Fruit fly (Drosophila melanogaster) S2 (cell line): ENCODE results near the gene CG6621.
A peak's percentile ranks its signal among the peaks of the same experiment; 100 is the strongest.

Experiments used
- CG8478 ChIP-seq: fragments of >200 bp; optimal IDR thresholded peaks from 2 replicates; lab custom pipeline; 2018
- CTCF ChIP-seq, 2 experiments: fragments of >200 bp; optimal IDR thresholded peaks; 2 replicates each; lab custom pipeline; 2018

CG6621 gene

DNA sequence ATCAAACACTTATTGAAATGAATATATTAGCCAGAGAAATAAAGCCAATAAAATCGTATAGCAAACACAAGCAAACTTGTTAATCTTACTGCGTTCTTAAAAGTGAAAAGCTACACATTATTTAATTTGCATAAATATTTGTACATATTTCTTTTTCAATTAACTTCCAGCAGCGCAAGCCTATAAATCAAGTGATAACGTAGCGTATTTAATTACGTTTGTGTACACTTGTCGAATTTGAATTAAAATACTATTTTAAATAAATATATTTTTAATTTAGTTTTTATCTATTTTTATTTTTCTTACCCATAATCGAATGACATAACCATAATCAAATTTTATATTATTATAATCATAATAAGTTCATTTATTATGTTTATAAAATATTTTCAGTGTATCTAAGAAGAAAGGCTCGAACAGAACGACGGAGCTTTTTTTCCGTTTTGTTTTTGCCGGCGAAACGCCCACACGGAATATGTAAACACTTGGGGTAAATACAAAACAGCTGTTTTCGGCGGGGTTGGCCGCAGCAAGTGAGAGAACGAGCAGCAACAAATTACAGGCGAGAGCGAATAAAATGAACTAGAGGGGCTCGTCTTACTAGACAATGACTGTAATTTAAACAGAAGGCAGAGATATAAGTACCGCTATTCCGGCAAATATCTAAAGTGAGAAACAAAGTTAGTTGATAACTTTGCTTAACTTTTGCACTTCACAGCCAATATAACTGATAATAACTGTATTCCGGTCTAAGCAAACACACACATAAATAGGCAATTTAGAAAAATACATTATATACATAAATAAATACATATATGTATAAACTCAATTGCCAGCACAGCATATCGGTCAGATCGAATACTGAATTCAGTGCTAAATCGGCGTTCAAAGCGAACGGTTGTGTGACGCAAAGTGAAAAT lies 17.6 kb downstream of the CG6621 start, which contains the start of gene Sodh2:
Gene Sodh2, plus strand, starts transcription at position 870 of the 920 bp plus-strand sequence.
- TF ChIP-seq CG8478 (lab: Kevin White, UChicago), result no peak

DNA sequence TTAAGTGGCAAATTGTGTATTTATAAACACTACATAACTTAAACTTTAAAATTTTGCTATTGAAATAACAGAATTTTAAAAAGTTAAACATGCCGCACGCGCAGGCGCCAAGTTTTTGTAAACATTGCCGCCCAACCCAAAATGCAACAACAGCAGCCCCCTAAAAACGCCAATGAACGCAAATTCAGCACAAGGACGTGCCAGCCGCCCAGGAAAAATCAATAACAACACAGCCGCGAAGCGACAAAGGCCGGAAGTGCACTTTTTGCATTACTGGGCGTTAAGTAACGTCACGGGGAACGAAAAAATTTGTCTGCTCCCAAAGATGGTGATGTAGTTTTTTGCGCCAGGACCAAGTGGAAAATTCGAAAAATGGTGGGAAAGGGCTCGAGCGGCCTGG lies 20.5 kb downstream of the CG6621 start, which contains the start of gene CG4596:
Gene CG4596, plus strand, starts transcription at position 219 of the 400 bp plus-strand sequence.
- TF ChIP-seq CG8478 (lab: Kevin White, UChicago) (no peak), CTCF (optimal IDR thresholded peaks at IDR 0.05; lab: Kevin White, UChicago) (no peak)

DNA sequence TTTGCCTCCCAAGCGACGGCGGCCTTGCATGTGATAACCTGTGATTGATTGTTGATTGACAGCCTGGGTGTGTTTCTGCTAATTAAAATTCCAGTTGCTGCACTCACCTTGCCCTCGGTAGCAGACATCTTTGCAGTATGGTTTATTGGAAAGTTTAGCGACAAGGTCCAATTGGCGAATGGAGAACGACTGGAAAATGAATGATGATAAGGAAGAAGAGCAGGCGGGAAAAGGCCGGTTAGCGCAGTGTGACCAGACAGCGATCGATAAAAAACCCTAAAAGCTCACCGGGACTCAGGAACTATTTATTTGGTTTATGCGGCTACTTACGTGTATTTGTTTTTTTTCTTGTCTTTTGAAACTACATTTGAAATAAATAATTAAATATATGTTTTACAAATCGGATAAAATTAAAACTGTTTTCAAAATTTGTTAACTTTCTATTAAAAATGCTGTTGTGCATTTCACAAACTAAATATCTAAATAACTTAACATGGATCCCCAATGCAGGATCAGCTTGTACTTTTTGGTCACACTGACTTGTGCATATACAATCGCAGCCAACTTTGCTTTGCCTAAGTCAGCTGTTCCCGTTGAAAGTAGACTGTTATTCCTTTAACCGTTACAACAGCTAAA lies 21.1 kb downstream of the CG6621 start, which contains the start of gene Fdh:
Gene Fdh, minus strand, starts transcription at position 234 of the 636 bp plus-strand sequence.
- no peak for TF ChIP-seq CTCF (optimal IDR thresholded peaks at IDR 0.05; lab: Kevin White, UChicago)
- TF ChIP-seq CG8478 (lab: Kevin White, UChicago), result no peak

DNA sequence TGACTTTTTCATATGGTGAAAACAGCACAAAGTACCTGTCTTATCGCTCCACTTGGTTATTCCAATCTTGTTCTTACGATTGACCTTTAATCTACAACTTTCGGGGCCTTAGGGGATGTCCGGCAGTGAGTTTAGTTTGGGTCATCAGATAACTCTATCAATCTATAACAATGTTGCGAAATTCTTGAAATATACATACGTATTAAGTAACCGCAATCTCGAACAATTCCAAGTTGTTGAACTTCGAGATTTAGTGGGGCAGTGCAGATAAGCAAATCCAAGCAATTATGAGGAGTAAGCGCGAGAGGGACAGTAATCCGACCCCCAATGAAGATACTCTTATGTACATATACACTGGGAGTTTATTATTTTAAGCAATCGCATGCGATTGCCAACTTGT lies 22.8 kb downstream of the CG6621 start:
- TF ChIP-seq CTCF (optimal IDR thresholded peaks at IDR 0.05; lab: Kevin White, UChicago), result no peak
- no peak for TF ChIP-seq CG8478 (lab: Kevin White, UChicago)

DNA sequence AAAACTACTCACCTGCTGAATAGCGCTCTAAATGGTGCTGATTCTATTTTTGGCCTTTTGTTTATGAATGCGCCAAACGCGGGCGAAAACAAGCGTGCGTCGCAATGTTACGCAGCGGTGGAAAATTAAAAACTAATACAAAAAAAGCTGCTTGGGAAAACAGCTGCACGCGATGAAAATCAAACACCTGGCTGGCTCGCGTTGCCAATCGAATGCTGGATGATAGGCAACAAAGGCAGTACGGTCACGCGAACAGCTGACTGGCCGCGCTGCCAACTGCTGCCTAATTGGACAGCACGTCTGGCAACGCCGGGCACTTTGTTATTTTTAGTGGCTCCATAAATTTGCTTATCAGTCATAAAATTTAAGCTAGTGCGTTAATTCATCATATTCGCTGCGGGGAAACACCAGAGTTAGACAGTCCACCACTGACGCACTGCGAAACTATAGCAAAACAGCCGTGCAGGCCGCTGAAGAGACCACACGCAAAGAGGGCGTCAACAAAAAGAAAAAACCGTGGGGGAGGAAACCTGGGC lies 24.8 kb downstream of the CG6621 start, which contains the start of the genes SelR and Tsp86D:
Gene SelR, minus strand, starts transcription at position 216 of the 536 bp plus-strand sequence.
Gene Tsp86D, plus strand, starts transcription at position 282 of the 536 bp plus-strand sequence.
- no peak for TF ChIP-seq CG8478 (lab: Kevin White, UChicago)
- TF ChIP-seq CTCF (optimal IDR thresholded peaks at IDR 0.05; lab: Kevin White, UChicago), result peak; percentile 42 to 44

DNA sequence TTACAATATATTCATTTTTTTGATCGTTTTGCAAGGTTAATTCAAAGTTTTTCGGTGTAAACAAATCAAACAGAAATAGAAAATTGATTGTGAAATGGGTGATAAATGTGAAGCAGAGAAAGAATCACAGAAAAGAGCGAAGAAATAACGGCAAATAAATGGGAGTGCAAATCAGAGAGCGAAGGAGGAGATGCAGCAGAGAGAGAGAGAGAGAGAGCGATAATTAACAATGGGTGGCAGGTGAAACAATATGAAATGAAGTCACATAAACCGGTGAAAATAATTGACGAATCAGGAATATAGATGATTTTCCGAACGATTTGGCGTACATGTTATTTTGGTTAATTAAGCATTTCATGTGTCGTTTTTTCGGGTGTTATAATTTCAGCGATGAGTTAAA lies 29.4 kb downstream of the CG6621 start:
- TF ChIP-seq CTCF (optimal IDR thresholded peaks at IDR 0.05; lab: Kevin White, UChicago), result no peak
- TF ChIP-seq CG8478 (lab: Kevin White, UChicago), result no peak

DNA sequence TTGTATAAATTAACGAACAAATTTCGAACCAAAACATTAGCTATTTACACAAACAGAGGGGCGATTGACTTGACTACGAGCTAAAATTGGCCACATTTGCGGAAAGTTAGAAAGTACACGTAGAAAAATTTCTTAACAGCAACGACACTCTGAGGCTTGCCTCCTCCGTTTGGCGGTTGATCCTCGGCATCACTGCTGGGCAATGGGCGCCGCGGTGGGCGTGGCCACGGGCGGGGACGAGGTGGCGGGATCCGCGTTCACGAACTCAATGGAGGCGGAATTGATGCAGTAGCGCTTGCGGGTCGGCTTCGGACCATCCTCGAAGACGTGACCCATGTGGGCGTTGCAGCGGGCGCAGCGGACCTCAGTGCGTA lies 29.9 kb downstream of the CG6621 start:
- no peak for TF ChIP-seq CTCF (optimal IDR thresholded peaks at IDR 0.05; lab: Kevin White, UChicago)

DNA sequence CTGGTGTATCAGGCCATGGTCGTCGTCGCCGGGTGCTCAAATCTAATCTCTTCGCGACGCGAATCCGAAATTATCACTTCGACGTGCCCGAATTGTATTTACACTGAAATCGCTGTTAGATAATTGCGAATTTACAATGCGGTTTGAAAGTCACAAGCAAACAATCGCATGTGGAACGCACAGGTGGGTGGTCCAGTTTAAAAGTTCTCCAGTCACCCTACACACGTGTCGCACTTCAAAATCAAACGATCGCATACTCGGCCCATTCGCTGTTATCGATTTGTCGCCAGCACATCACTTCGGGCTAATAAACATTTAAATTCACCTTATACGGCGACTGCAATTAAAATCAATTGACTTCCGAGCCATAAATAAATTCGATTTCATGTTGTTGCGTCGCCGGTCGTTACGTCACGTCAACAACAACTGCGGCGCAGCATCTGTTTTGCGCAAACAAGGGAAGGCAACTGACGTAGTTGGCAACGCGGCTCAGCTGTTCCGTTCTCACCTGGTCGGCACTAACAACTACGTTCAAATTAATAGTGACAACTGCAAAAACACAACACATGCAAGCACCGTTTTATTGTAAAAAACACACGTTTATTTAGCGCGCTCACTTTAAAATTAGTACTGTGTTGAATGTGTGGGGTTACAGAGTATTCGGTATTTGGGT lies 30.4 kb downstream of the CG6621 start, which contains the start of gene CG6574:
Gene CG6574, minus strand, starts transcription at position 216 of the 673 bp plus-strand sequence.
- TF ChIP-seq CTCF (optimal IDR thresholded peaks at IDR 0.05; lab: Kevin White, UChicago) (no peak), CG8478 (lab: Kevin White, UChicago) (no peak)

DNA sequence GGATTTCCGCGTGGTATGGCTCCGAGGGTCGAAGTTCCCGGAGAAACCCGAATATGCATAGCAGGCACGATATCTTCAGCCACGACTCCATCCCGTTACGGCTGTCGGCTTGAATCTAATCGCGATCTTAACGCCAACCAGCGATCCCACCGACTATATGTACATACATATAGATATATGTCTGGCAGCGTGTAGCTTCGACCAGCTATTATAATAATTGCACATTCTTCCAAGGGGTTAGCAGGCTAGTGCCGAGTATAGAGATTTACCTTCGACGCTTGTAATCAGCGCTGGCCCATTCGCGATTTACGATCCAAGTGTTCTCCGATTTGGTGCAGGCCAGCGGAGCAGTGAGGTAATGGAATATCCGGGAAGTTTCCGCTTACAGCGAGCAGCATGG lies 33.6 kb downstream of the CG6621 start, which contains the start of gene CG14694:
Gene CG14694, minus strand, starts transcription at position 101 of the 400 bp plus-strand sequence.
- TF ChIP-seq CG8478 (lab: Kevin White, UChicago), result no peak
- TF ChIP-seq CTCF (optimal IDR thresholded peaks at IDR 0.05; lab: Kevin White, UChicago), result no peak

DNA sequence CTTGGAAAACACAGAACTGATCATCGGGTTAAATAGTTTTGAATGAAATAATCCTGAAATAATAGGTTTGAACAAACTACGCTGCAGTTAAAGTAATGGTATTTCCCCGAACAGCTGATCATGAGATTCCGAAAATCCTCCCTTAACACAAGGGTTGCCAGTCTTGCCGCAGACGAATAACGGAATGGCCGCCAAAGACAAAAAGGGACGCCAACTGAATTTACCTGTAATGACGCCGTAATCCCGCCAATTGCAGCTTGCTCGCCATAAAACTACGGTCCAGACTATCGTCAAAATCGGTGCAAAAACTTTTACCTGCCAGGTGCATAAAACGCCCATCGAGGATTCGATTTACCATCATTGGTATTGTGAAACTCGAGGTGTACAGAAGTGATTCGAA lies 36.7 kb downstream of the CG6621 start, which contains the start of gene CG4570:
Gene CG4570, plus strand, starts transcription at position 190 of the 400 bp plus-strand sequence.
- TF ChIP-seq CG8478 (lab: Kevin White, UChicago) (no peak), CTCF (optimal IDR thresholded peaks at IDR 0.05; lab: Kevin White, UChicago) (no peak)

DNA sequence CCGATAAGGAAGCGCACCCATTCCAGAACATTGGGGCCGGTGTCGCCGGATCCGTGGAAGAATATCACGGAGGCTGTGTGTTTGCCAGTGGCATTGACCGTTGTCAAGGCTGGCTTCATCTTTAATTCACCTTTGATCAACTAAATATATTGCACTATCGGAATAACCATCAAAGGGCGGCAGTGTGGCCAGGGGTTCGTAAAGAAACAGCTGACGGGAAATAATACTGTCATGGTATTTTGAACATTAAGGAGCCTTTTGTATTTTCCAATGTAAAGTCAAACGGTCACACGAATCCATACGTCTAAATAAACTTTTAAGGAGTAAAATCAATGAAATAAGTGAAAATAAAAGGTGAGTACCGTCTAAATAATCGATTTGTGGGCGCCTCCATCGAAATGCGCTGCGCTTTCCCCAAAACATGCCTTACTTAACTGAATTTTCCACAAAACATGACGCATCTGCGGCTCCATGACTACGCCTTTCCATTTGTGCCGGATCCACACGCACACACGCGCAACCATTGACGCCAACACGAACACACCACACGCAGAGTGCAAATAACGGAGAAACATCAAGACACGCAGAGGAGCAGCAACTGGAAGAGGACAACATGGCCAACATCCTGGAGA lies 39.0 kb downstream of the CG6621 start, which contains the start of the genes CG6567 and CG4511:
Gene CG6567, minus strand, starts transcription at position 209 of the 632 bp plus-strand sequence.
Gene CG4511, plus strand, starts transcription at position 259 of the 632 bp plus-strand sequence.
- no peak for TF ChIP-seq CG8478 (lab: Kevin White, UChicago)
- no peak for TF ChIP-seq CTCF (optimal IDR thresholded peaks at IDR 0.05; lab: Kevin White, UChicago)

DNA sequence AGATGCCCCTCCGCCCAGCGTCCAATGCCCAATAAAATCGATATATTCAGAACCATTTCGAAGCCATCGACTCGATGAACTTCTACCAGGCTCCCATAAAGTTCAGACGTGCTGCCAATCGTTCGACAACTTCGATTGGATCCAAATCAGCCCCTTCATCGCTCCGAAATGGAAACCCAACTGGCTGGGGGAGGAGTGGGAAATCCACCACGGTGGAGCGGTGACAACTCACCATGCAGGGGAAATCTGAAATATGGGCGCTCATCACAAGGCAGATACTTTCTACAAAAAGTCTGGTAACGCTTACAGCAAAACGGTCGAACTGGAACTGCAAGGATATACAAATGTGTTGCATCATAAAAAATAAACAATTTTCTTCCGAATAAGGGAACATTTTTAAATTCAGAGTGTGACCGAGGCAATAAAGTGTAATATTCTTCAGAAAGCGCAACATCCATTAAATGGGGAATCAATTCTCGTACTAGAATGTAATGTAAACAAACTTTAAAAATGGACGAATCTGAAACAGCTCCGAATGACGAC lies 41.0 kb downstream of the CG6621 start, which contains the start of gene CG4565:
Gene CG4565, plus strand, starts transcription at position 493 of the 543 bp plus-strand sequence.
- TF ChIP-seq CTCF (optimal IDR thresholded peaks at IDR 0.05; lab: Kevin White, UChicago) (no peak), CG8478 (lab: Kevin White, UChicago) (no peak)

DNA sequence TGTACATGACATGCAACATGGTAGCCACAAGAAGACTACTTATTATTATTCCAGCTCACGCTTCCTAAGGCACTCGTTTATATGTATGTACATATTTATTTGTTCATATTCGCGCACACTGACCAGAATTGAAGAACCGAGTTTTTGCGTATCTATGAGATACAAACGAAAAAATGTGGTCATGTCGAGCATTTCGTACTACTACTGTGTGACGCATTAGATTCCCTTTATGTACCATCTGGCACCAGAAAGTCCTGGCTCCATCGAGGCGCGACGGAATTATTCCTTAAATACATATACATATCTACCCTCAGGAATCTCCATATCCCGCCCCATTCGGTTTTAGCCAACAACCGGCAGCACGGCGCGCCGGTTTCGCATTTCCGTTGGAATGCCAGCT lies 42.7 kb downstream of the CG6621 start:
- TF ChIP-seq CTCF (optimal IDR thresholded peaks at IDR 0.05; lab: Kevin White, UChicago) (no peak), CG8478 (lab: Kevin White, UChicago) (no peak)
